Worm (Caenorhabditis elegans) whole organism, L3 larva: ENCODE measurements around the gene alx-1.
A peak's percentile ranks its signal among the peaks of the same experiment; 100 is the strongest.

Experiments used
- aly-2 ChIP-seq: fragments of 150-350 bp; optimal IDR thresholded peaks from 2 replicates; lab custom pipeline; 2014; ENCODE audit warnings: missing biosample characterization, missing genetic modification characterization
- ceh-28 ChIP-seq: fragments of 150-350 bp; optimal IDR thresholded peaks from 2 replicates; lab custom pipeline; 2014; ENCODE audit warnings: missing biosample characterization, missing genetic modification reagents, missing genetic modification characterization
- ceh-82 ChIP-seq: fragments of 150-350 bp; optimal IDR thresholded peaks from 2 replicates; lab custom pipeline; 2014; ENCODE audit warnings: missing biosample characterization, missing genetic modification characterization
- elt-1 ChIP-seq: fragments of 150-350 bp; optimal IDR thresholded peaks from 2 replicates; lab custom pipeline; 2014; ENCODE audit warnings: missing biosample characterization, missing genetic modification characterization
- elt-2 ChIP-seq: sonication (generic microtip); optimal IDR thresholded peaks from 2 replicates; lab custom pipeline; 2016; ENCODE audit warnings: missing genetic modification reagents, mild to moderate bottlenecking, missing genetic modification characterization, missing compliant biosample characterization
- fkh-10 ChIP-seq: sonication (generic microtip); optimal IDR thresholded peaks from 2 replicates; lab custom pipeline; 2017; ENCODE audit warnings: missing biosample characterization, missing genetic modification reagents, missing genetic modification characterization
- fkh-2 ChIP-seq: fragments of 150-350 bp; optimal IDR thresholded peaks from 2 replicates; lab custom pipeline; 2014; ENCODE audit warnings: missing biosample characterization, missing genetic modification reagents, missing genetic modification characterization
- fos-1 ChIP-seq: fragments of 150-350 bp; optimal IDR thresholded peaks from 2 replicates; lab custom pipeline; 2014; ENCODE audit warnings: missing biosample characterization, missing genetic modification characterization
- jun-1 ChIP-seq: fragments of 150-350 bp; optimal IDR thresholded peaks from 2 replicates; lab custom pipeline; 2014; ENCODE audit warnings: missing biosample characterization, missing genetic modification reagents, missing genetic modification characterization
- lin-15B ChIP-seq: fragments of 150-350 bp; optimal IDR thresholded peaks from 2 replicates; lab custom pipeline; 2014; ENCODE audit warnings: missing biosample characterization, missing genetic modification characterization
- lsy-12 ChIP-seq: sonication (generic microtip); optimal IDR thresholded peaks from 2 replicates; lab custom pipeline; 2016; ENCODE audit warnings: mild to moderate bottlenecking, missing genetic modification characterization, missing compliant biosample characterization
- mdl-1 ChIP-seq: fragments of 150-350 bp; optimal IDR thresholded peaks from 2 replicates; lab custom pipeline; 2014; ENCODE audit warnings: missing biosample characterization, missing genetic modification characterization
- nfya-1 ChIP-seq: sonication (generic microtip); optimal IDR thresholded peaks from 2 replicates; lab custom pipeline; 2017; ENCODE audit warnings: missing genetic modification characterization, mild to moderate bottlenecking, missing compliant biosample characterization, antibody characterized with exemption, moderate library complexity; ENCODE audit not compliant: insufficient read depth
- nhr-23 ChIP-seq: fragments of 150-350 bp; optimal IDR thresholded peaks from 2 replicates; lab custom pipeline; 2014; ENCODE audit warnings: missing biosample characterization, missing genetic modification reagents, missing genetic modification characterization
- nhr-25 ChIP-seq: sonication (generic microtip); optimal IDR thresholded peaks from 2 replicates; lab custom pipeline; 2017; ENCODE audit warnings: missing biosample characterization, missing genetic modification characterization
- nhr-28 ChIP-seq: fragments of 150-350 bp; optimal IDR thresholded peaks from 2 replicates; lab custom pipeline; 2014; ENCODE audit warnings: missing biosample characterization, missing genetic modification characterization
- nhr-43 ChIP-seq: sonication (generic microtip); optimal IDR thresholded peaks from 2 replicates; lab custom pipeline; 2016; ENCODE audit warnings: mild to moderate bottlenecking, missing genetic modification characterization, missing compliant biosample characterization; ENCODE audit not compliant: poor library complexity, severe bottlenecking
- pha-4 ChIP-seq: fragments of 150-350 bp; optimal IDR thresholded peaks from 2 replicates; lab custom pipeline; 2014; ENCODE audit warnings: missing biosample characterization, missing genetic modification reagents, missing genetic modification characterization
- pqm-1 ChIP-seq: fragments of 150-350 bp; optimal IDR thresholded peaks from 2 replicates; lab custom pipeline; 2017; ENCODE audit warnings: missing biosample characterization, missing genetic modification characterization, inconsistent platforms
- snpc-4 ChIP-seq: fragments of 150-350 bp; optimal IDR thresholded peaks from 2 replicates; lab custom pipeline; 2014; ENCODE audit warnings: missing biosample characterization, missing genetic modification characterization
- tbx-2 ChIP-seq: sonication (generic microtip); optimal IDR thresholded peaks from 2 replicates; lab custom pipeline; 2016; ENCODE audit warnings: mild to moderate bottlenecking, missing genetic modification characterization, missing compliant biosample characterization
- unc-39 ChIP-seq: sonication (generic microtip); optimal IDR thresholded peaks from 4 replicates; lab custom pipeline; 2017; ENCODE audit warnings: missing biosample characterization, missing genetic modification characterization
- zag-1 ChIP-seq: fragments of 150-350 bp; optimal IDR thresholded peaks from 2 replicates; lab custom pipeline; 2014; ENCODE audit warnings: missing biosample characterization, missing genetic modification characterization
- ztf-4 ChIP-seq: fragments of 150-350 bp; optimal IDR thresholded peaks from 2 replicates; lab custom pipeline; 2014; ENCODE audit warnings: missing biosample characterization, missing genetic modification characterization

Gene alx-1

DNA sequence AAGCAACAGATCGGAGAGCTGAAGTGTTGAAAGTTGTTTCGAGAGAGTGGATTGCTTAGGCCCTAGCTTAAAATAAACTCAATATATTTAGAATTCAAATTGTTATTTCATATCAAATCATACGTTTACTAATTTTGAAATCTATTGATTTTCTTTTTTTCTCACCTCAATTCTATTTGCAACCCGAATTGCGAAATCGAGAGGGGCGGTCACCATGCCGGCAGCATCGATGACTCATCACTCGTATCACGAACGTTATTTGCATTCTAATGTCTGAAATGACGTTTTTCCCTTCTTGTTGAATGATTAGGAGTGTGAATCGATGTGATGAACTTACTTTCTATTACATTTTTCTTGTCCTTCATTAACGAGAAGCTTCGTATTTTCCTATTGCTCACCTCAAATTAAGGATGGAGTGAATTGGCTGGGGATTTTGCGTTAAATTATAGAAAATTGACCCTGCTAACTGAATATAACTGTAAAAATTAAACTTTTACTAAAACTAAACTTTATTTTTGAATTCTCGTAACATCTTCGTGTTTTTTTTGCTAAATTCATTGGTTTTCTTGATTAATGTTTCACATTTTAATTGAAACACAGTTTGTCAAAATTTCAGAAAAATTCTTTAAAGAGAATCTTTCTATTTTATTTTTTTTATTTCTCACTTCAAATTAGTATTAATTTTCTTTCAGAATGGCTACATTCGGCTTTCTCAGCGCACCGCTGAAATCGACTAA, at the start of gene alx-1:
Gene alx-1, plus strand, starts transcription at position 687 of the 737 bp plus-strand sequence.
- peak; percentile 52 for TF ChIP-seq elt-2 (tag; lab: Kevin White, UChicago)
- no peak for TF ChIP-seq lsy-12 (tag; lab: Kevin White, UChicago)
- TF ChIP-seq elt-1, result no peak
- peak; percentile 20 for TF ChIP-seq nfya-1
- peak; percentile 3 for TF ChIP-seq snpc-4
- TF ChIP-seq ceh-28 (tag; lab: Kevin White, UChicago), result peak; percentile 40
- peak; percentile 62 for TF ChIP-seq fos-1
- TF ChIP-seq pha-4 (tag; lab: Kevin White, UChicago), result peak; percentile 39
- TF ChIP-seq unc-39, result no peak
- TF ChIP-seq jun-1 (tag; lab: Kevin White, UChicago), result peak; percentile 66
- peak; percentile 50 for TF ChIP-seq pqm-1

ce11 chrIII:9907574-9907973, 49.6 kb upstream of the alx-1 start:
- TF ChIP-seq elt-1 (no peak), pha-4 (tag; lab: Kevin White, UChicago) (peak; percentile 25), nhr-43 (tag; lab: Kevin White, UChicago) (peak; percentile 28), ceh-82 (tag; lab: Kevin White, UChicago) (no peak), nhr-23 (tag; lab: Kevin White, UChicago) (peak; percentile 49), elt-2 (tag; lab: Kevin White, UChicago) (no peak), tbx-2 (tag; lab: Kevin White, UChicago) (no peak), lin-15B (tag; lab: Kevin White, UChicago) (no peak), nhr-28 (tag; lab: Kevin White, UChicago) (no peak)

- TF ChIP-seq mdl-1 (tag; lab: Kevin White, UChicago), result no peak
- TF ChIP-seq lsy-12 (tag; lab: Kevin White, UChicago), result no peak
- no peak for TF ChIP-seq ztf-4
- TF ChIP-seq unc-39, result no peak
- TF ChIP-seq nhr-25 (tag; lab: Kevin White, UChicago), result no peak
- TF ChIP-seq aly-2, result no peak
- TF ChIP-seq fkh-2 (tag; lab: Kevin White, UChicago), result no peak
These were observed 48.4 kb upstream of the alx-1 start for ce11 chrIII:9908769-9909168.

DNA sequence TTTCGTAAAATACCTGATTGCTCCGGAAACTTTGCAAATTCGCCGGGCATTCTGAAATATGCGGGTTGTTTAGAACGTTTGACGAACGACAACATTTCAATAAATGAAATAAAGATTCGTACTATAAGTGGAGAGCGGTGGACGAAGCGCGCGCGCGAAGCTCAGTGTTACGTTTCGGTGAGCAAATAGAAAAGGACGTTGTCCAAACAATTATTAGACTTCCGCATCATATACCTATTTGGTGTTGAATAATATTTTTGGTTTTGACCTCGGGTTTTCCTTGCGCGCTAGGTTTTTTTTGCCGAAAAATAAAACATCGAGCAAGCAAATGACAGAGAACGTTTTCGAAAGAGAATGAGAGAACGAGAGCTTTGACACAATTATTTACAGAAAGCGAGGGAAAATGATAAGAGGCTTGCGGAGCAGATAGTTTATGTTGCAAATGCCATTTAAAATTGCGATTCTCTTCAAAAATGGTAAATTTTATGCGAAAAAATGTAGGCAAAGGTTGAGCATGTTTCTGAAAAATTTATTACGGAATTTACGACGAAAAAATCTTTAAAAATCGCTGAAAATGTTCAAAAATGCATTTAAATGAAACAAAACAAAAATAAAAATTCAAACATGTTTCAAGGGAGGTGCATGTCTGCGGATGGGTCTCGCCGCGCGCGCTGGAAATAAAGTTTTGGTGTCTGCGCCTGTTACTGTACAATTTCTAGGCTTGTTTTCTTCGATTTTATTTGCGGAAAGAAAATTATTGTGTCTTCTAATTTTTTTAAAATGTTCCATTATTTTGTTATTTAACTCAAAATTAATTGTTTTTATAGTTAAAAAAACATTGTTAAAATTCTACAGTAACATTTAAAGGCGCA, 46.3 kb upstream of the alx-1 start, which contains the start of the genes cyld-1 and F40F12.9:
Gene cyld-1, minus strand, starts transcription at position 51 of the 872 bp plus-strand sequence.
Gene F40F12.9, plus strand, starts transcription at position 721 of the 872 bp plus-strand sequence.
- TF ChIP-seq elt-2 (tag; lab: Kevin White, UChicago), result peak; percentile 45
- TF ChIP-seq nhr-25 (tag; lab: Kevin White, UChicago), result no peak
- TF ChIP-seq pha-4 (tag; lab: Kevin White, UChicago), result peak; percentile 87

DNA sequence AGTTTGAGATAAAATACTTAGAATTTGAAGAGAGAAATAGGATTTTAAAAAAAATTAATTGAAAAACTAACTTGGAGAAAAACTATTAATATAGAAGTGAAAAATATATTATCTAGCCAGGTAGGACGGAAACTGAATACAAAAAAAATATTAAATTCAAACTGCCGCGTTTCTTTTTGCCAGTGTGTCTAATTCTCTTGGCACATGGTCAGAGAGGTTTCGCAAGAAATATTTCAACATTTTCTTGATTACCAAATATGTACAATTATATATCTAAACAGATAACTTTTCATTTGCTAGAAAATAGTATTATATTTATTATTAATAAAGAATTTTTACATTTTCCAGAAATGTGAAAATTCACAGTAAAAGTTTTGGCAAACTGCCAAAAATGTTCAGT, 44.6 kb upstream of the alx-1 start:
- TF ChIP-seq pha-4 (tag; lab: Kevin White, UChicago), result no peak

- peak; percentile 17 for TF ChIP-seq elt-2 (tag; lab: Kevin White, UChicago)
- no peak for TF ChIP-seq fkh-10 (GFP tag; lab: Kevin White, UChicago)
- no peak for TF ChIP-seq pha-4 (tag; lab: Kevin White, UChicago)
These were observed 44.2 kb upstream of the alx-1 start for ce11 chrIII:9912998-9913397.

- peak; percentile 93 for TF ChIP-seq pqm-1
- TF ChIP-seq jun-1 (tag; lab: Kevin White, UChicago), result no peak
- TF ChIP-seq zag-1 (tag; lab: Kevin White, UChicago), result no peak
- TF ChIP-seq pha-4 (tag; lab: Kevin White, UChicago), result peak; percentile 66
- peak; percentile 83 for TF ChIP-seq elt-2 (tag; lab: Kevin White, UChicago)
These were observed 43.4 kb upstream of the alx-1 start, which contains the start of gene cbp-3 for ce11 chrIII:9913722-9914121. Gene cbp-3 (plus strand): TSS chrIII:9913993.
